Fruit fly (Drosophila melanogaster): ENCODE data around the gene Uba4.

Gene Uba4

dm6 chr2L:8543731-8544359 lies 26.6 kb downstream of the Uba4 start:
- TF ChIP-seq EcR (GFP tag; optimal IDR thresholded peaks at IDR 0.05) (no peak), pan (optimal IDR thresholded peaks at IDR 0.05) (no peak), psq (optimal IDR thresholded peaks at IDR 0.05) (no peak), usp (GFP tag; optimal IDR thresholded peaks at IDR 0.05) (no peak), CG8478 (optimal IDR thresholded peaks at IDR 0.05) (no peak), Dll (optimal IDR thresholded peaks at IDR 0.05) (no peak)

- TF ChIP-seq CG8478 (optimal IDR thresholded peaks at IDR 0.05) (no peak), EcR (GFP tag; optimal IDR thresholded peaks at IDR 0.05) (no peak), Dll (optimal IDR thresholded peaks at IDR 0.05) (no peak), psq (optimal IDR thresholded peaks at IDR 0.05) (no peak), pan (optimal IDR thresholded peaks at IDR 0.05) (no peak)
Measured at dm6 chr2L:8544636-8545035, 27.4 kb downstream of the Uba4 start.

- TF ChIP-seq psq (optimal IDR thresholded peaks at IDR 0.05) (no peak), EcR (GFP tag; optimal IDR thresholded peaks at IDR 0.05) (no peak), Dll (optimal IDR thresholded peaks at IDR 0.05) (no peak), usp (GFP tag; optimal IDR thresholded peaks at IDR 0.05) (no peak), pan (optimal IDR thresholded peaks at IDR 0.05) (no peak), CG8478 (optimal IDR thresholded peaks at IDR 0.05) (no peak)
Measured at dm6 chr2L:8545393-8546100, 28.3 kb downstream of the Uba4 start.

- TF ChIP-seq Dll (optimal IDR thresholded peaks at IDR 0.05): no peak
- TF ChIP-seq pan (optimal IDR thresholded peaks at IDR 0.05): no peak
- TF ChIP-seq EcR (GFP tag; optimal IDR thresholded peaks at IDR 0.05): no peak
- no peak for TF ChIP-seq usp (GFP tag; optimal IDR thresholded peaks at IDR 0.05)
- no peak for TF ChIP-seq CG8478 (optimal IDR thresholded peaks at IDR 0.05)
- TF ChIP-seq psq (optimal IDR thresholded peaks at IDR 0.05): no peak
Measured at dm6 chr2L:8548118-8548517, 30.9 kb downstream of the Uba4 start.

dm6 chr2L:8552472-8552871 lies 35.3 kb downstream of the Uba4 start:
- no peak for TF ChIP-seq CG8478 (optimal IDR thresholded peaks at IDR 0.05)
- TF ChIP-seq pan (optimal IDR thresholded peaks at IDR 0.05): no peak
- TF ChIP-seq EcR (GFP tag; optimal IDR thresholded peaks at IDR 0.05): no peak
- no peak for TF ChIP-seq usp (GFP tag; optimal IDR thresholded peaks at IDR 0.05)
- TF ChIP-seq Dll (optimal IDR thresholded peaks at IDR 0.05): no peak
- no peak for TF ChIP-seq psq (optimal IDR thresholded peaks at IDR 0.05)

- TF ChIP-seq EcR (GFP tag; optimal IDR thresholded peaks at IDR 0.05) (no peak), pan (optimal IDR thresholded peaks at IDR 0.05) (no peak), psq (optimal IDR thresholded peaks at IDR 0.05) (no peak), Dll (optimal IDR thresholded peaks at IDR 0.05) (no peak), usp (GFP tag; optimal IDR thresholded peaks at IDR 0.05) (no peak), CG8478 (optimal IDR thresholded peaks at IDR 0.05) (no peak)
Measured at dm6 chr2L:8553789-8554626, 36.8 kb downstream of the Uba4 start.

dm6 chr2L:8556207-8556606 lies 39.0 kb downstream of the Uba4 start:
- TF ChIP-seq pan (optimal IDR thresholded peaks at IDR 0.05) (no peak), EcR (GFP tag; optimal IDR thresholded peaks at IDR 0.05) (no peak), Dll (optimal IDR thresholded peaks at IDR 0.05) (no peak), psq (optimal IDR thresholded peaks at IDR 0.05) (no peak), usp (GFP tag; optimal IDR thresholded peaks at IDR 0.05) (no peak), CG8478 (optimal IDR thresholded peaks at IDR 0.05) (no peak)

Measured in whole organism.